Worm (Caenorhabditis elegans) whole organism, mixed stage, embryonic: Measurements from ENCODE around the gene F53C11.5.
A peak's percentile ranks its signal among the peaks of the same experiment; 100 is the strongest.

Source experiments
- M03D4.4 ChIP-seq: sonication (generic microtip); optimal IDR thresholded peaks from 2 replicates; lab custom pipeline; 2017; ENCODE audit warnings: mild to moderate bottlenecking, missing genetic modification characterization, missing compliant biosample characterization
- bed-3 ChIP-seq: fragments of 200-800 bp; sonication (Bioruptor generic); optimal IDR thresholded peaks from 3 replicates; lab custom pipeline; 2018; ENCODE audit warnings: mild to moderate bottlenecking, missing genetic modification characterization, moderate library complexity, missing compliant biosample characterization
- blmp-1 ChIP-seq: fragments of 150-350 bp; optimal IDR thresholded peaks from 2 replicates; lab custom pipeline; 2014; ENCODE audit warnings: missing biosample characterization, missing genetic modification characterization
- ceh-43 ChIP-seq: fragments of 200-800 bp; sonication (Bioruptor generic); optimal IDR thresholded peaks from 2 replicates; lab custom pipeline; 2018; ENCODE audit warnings: mild to moderate bottlenecking, missing genetic modification characterization, moderate library complexity, missing compliant biosample characterization
- ceh-83 ChIP-seq: fragments of 200-800 bp; sonication (Bioruptor generic); optimal IDR thresholded peaks from 2 replicates; lab custom pipeline; 2018; ENCODE audit warnings: mild to moderate bottlenecking, missing genetic modification characterization, missing compliant biosample characterization
- cnd-1 ChIP-seq: fragments of 200-800 bp; sonication (Bioruptor generic); optimal IDR thresholded peaks from 2 replicates; lab custom pipeline; 2018; ENCODE audit warnings: mild to moderate bottlenecking, missing genetic modification characterization, missing compliant biosample characterization
- drap-1 ChIP-seq: fragments of 200-800 bp; sonication (Bioruptor generic); optimal IDR thresholded peaks from 3 replicates; lab custom pipeline; 2018; ENCODE audit warnings: mild to moderate bottlenecking, missing genetic modification characterization, missing compliant biosample characterization
- elt-1 ChIP-seq: sonication (generic microtip); optimal IDR thresholded peaks from 2 replicates; lab custom pipeline; 2017; ENCODE audit warnings: missing genetic modification characterization, mild to moderate bottlenecking, missing compliant biosample characterization, antibody characterized with exemption, moderate library complexity, borderline replicate concordance; ENCODE audit not compliant: insufficient read depth
- ham-2 ChIP-seq: fragments of 200-800 bp; sonication (Bioruptor generic); optimal IDR thresholded peaks from 2 replicates; lab custom pipeline; 2018; ENCODE audit warnings: mild to moderate bottlenecking, missing genetic modification characterization, missing compliant biosample characterization
- hlh-1 ChIP-seq: fragments of 150-350 bp; optimal IDR thresholded peaks from 2 replicates; lab custom pipeline; 2014; ENCODE audit warnings: missing biosample characterization, missing genetic modification reagents, missing genetic modification characterization
- lin-13 ChIP-seq: fragments of 150-350 bp; optimal IDR thresholded peaks from 2 replicates; lab custom pipeline; 2014; ENCODE audit warnings: missing biosample characterization, missing genetic modification characterization
- lsy-2 ChIP-seq: fragments of 150-350 bp; optimal IDR thresholded peaks from 2 replicates; lab custom pipeline; 2014; ENCODE audit warnings: missing biosample characterization, missing genetic modification characterization
- mab-5 ChIP-seq: fragments of 150-350 bp; optimal IDR thresholded peaks from 2 replicates; lab custom pipeline; 2014; ENCODE audit warnings: missing biosample characterization, missing genetic modification characterization
- mep-1 ChIP-seq: fragments of 150-350 bp; optimal IDR thresholded peaks from 2 replicates; lab custom pipeline; 2017; ENCODE audit warnings: missing biosample characterization, missing genetic modification reagents, missing genetic modification characterization, inconsistent platforms
- mls-2 ChIP-seq: sonication (generic microtip); optimal IDR thresholded peaks from 2 replicates; lab custom pipeline; 2016; ENCODE audit warnings: mild to moderate bottlenecking, missing genetic modification characterization, moderate library complexity, missing compliant biosample characterization
- nhr-12 ChIP-seq: fragments of 150-350 bp; optimal IDR thresholded peaks from 2 replicates; lab custom pipeline; 2014; ENCODE audit warnings: missing biosample characterization, missing genetic modification characterization
- nhr-237 ChIP-seq: fragments of 150-350 bp; optimal IDR thresholded peaks from 2 replicates; lab custom pipeline; 2014; ENCODE audit warnings: missing biosample characterization, missing genetic modification characterization
- nhr-28 ChIP-seq: fragments of 150-350 bp; optimal IDR thresholded peaks from 2 replicates; lab custom pipeline; 2014; ENCODE audit warnings: missing biosample characterization, missing genetic modification characterization
- nhr-76 ChIP-seq: sonication (generic microtip); optimal IDR thresholded peaks from 2 replicates; lab custom pipeline; 2017; ENCODE audit warnings: missing biosample characterization, missing genetic modification characterization
- pha-4 ChIP-seq: fragments of 150-350 bp; optimal IDR thresholded peaks from 2 replicates; lab custom pipeline; 2018; ENCODE audit warnings: missing biosample characterization, missing genetic modification reagents, missing genetic modification characterization
- sem-2 ChIP-seq: fragments of 200-800 bp; sonication (Bioruptor generic); optimal IDR thresholded peaks from 2 replicates; lab custom pipeline; 2018; ENCODE audit warnings: mild to moderate bottlenecking, missing genetic modification characterization, missing compliant biosample characterization
- snpc-4 ChIP-seq: fragments of 150-350 bp; optimal IDR thresholded peaks from 2 replicates; lab custom pipeline; 2014; ENCODE audit warnings: missing biosample characterization, missing genetic modification characterization
- tbx-8 ChIP-seq: fragments of 200-800 bp; sonication (Bioruptor generic); optimal IDR thresholded peaks from 2 replicates; lab custom pipeline; 2018; ENCODE audit warnings: mild to moderate bottlenecking, missing genetic modification characterization, moderate library complexity, missing compliant biosample characterization
- unc-120 ChIP-seq: sonication (generic microtip); optimal IDR thresholded peaks from 2 replicates; lab custom pipeline; 2017; ENCODE audit warnings: missing genetic modification characterization, missing compliant biosample characterization; ENCODE audit not compliant: poor library complexity, severe bottlenecking
- unc-39 ChIP-seq: fragments of 150-350 bp; optimal IDR thresholded peaks from 2 replicates; lab custom pipeline; 2014; ENCODE audit warnings: missing biosample characterization, missing genetic modification characterization
- unc-62 ChIP-seq: fragments of 150-350 bp; optimal IDR thresholded peaks from 2 replicates; lab custom pipeline; 2014; ENCODE audit warnings: missing biosample characterization, missing genetic modification reagents, missing genetic modification characterization
- ztf-11 ChIP-seq: fragments of 150-350 bp; optimal IDR thresholded peaks from 2 replicates; lab custom pipeline; 2014; ENCODE audit warnings: missing biosample characterization, missing genetic modification characterization

F53C11.5 gene

DNA sequence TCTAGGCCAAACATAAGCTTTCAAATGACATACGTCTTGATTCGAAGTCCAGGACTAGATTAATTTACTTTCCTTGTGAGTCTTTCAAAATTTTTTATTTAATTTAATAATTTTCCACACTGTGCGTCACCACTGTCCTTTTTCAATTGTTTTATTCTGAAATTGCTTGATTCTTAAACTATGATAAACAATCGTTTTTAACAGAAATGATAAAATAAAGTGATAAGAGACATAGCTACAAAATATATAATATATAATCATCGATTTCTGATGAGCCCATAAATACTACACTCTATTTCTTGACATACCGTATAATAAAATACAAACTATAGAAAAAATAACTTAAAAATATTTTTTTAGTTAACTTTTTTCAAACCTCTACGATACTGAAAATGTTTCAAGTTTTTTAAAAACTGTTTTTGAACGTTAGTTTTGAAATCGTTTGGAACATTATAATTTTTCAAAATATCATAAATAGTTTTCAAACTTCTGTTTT lies 18.4 kb upstream of the F53C11.5 start, which contains the start of gene nas-24:
TSS of gene nas-24 (plus strand) at position 446 of the 496 bp plus-strand sequence.
- TF ChIP-seq mab-5 (tag; lab: Kevin White, UChicago) (no peak), pha-4 (tag; lab: Kevin White, UChicago) (no peak), sem-2 (GFP tag; lab: Kevin White, UChicago) (no peak), mep-1 (tag; lab: Kevin White, UChicago) (no peak), mls-2 (tag; lab: Kevin White, UChicago) (no peak), ztf-11 (tag; lab: Kevin White, UChicago) (no peak), blmp-1 (tag; lab: Kevin White, UChicago) (no peak), nhr-28 (no peak), lin-13 (no peak), M03D4.4 (tag; lab: Kevin White, UChicago) (no peak), snpc-4 (tag; lab: Kevin White, UChicago) (no peak), lsy-2 (tag; lab: Kevin White, UChicago) (no peak), tbx-8 (GFP tag; lab: Kevin White, UChicago) (no peak), ham-2 (no peak), cnd-1 (tag; lab: Kevin White, UChicago) (no peak), nhr-237 (tag; lab: Kevin White, UChicago) (no peak), unc-120 (tag; lab: Kevin White, UChicago) (no peak), unc-39 (no peak)

DNA sequence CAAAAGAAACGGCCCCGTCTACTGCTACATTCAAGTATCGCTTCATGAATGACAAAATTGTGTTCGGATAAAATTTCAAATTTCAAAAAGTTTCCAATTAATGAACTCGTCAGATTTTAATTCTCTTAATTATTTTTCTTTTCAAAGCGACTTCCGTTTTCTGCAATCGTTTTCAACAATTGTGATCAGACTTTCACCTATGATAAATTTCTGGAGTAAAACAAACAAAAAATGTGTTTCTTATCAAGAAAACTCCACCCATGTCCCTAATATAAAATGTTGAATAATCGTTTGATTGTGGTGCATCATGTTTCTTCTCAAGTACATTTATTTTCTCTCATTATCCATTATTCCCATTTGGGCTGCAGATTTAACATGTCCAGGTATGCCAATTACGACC lies 16.1 kb upstream of the F53C11.5 start, which contains the start of gene F20G2.5:
TSS of gene F20G2.5 (plus strand) at position 301 of the 400 bp plus-strand sequence.
- TF ChIP-seq elt-1 (tag; lab: Kevin White, UChicago) (no peak), unc-62 (GFP tag; lab: Kevin White, UChicago) (no peak), sem-2 (GFP tag; lab: Kevin White, UChicago) (no peak), pha-4 (tag; lab: Kevin White, UChicago) (no peak), drap-1 (GFP tag; lab: Kevin White, UChicago) (no peak), M03D4.4 (tag; lab: Kevin White, UChicago) (no peak), mls-2 (tag; lab: Kevin White, UChicago) (no peak), lin-13 (no peak)

DNA sequence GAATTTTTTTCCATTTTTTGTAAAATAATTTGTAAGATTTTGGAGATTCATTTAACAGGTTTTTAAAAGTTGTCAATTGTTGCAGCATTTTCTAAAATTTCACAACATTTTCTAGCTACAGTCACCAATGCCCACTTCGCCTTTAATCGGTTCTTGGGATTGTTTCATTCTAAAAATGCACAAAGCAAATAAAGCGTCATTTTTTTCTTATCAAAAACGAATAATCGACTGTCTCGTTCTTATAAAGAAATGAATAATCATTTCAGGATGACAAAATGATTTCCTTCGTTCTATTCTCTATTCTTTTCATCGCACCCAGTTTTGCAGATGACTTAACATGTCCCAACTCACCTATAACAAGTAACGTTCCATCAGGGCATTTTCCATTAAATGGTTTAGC lies 11.8 kb upstream of the F53C11.5 start, which contains the start of gene F53C11.1:
TSS of gene F53C11.1 (plus strand) at position 268 of the 400 bp plus-strand sequence.
- no peak for TF ChIP-seq bed-3 (GFP tag; lab: Kevin White, UChicago)
- TF ChIP-seq lin-13: no peak
- no peak for TF ChIP-seq M03D4.4 (tag; lab: Kevin White, UChicago)
- no peak for TF ChIP-seq ceh-83 (GFP tag; lab: Kevin White, UChicago)
- no peak for TF ChIP-seq nhr-28
- no peak for TF ChIP-seq ceh-43
- TF ChIP-seq cnd-1 (tag; lab: Kevin White, UChicago): no peak
- TF ChIP-seq, all 35 proteins: peak for 0

DNA sequence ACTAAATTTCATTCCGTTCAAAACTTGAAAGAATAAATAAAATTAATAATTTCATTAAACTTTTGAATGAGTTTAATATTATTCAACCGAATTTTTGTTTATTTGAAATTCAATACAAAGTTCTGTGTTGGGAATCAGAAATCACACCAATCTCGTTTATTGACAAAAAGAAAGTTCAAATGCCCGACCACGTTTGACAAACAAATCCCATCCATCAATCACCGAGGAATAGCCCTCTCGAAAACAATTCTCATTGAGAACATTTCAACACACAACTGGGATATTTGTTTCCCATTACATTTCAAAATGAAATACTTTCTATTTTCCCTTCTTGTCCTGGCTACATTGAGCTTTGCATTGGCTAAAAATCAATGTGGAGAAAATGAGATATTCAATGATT lies 9.5 kb upstream of the F53C11.5 start, which contains the start of gene F53C11.9:
TSS of gene F53C11.9 (plus strand) at position 159 of the 400 bp plus-strand sequence.
- no peak for TF ChIP-seq cnd-1 (tag; lab: Kevin White, UChicago)
- no peak for TF ChIP-seq mab-5 (tag; lab: Kevin White, UChicago)
- no peak for TF ChIP-seq hlh-1 (tag; lab: Kevin White, UChicago)
- no peak for TF ChIP-seq nhr-76 (tag; lab: Kevin White, UChicago)
- peak; percentile 34 for TF ChIP-seq unc-62 (GFP tag; lab: Kevin White, UChicago)
- no peak for TF ChIP-seq drap-1 (GFP tag; lab: Kevin White, UChicago)

DNA sequence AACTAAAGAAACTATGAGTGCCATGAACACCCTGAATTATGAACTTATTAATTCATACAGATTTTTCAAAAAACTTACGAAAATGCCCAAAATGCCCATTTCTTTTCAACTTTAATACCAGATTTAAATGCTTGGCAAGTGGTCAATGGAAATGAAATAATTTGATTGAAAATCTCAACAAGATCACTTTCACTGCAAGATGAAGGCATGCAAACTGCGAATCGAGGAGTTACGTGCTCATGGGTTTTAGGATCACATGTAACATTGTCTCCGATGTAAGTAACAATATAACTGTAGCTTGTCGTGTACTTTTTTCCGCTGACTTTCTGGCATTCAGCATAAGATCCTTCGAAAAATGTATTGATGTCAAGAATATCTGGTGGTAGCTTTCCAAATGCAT lies 6.4 kb upstream of the F53C11.5 start:
- TF ChIP-seq ceh-83 (GFP tag; lab: Kevin White, UChicago): no peak

DNA sequence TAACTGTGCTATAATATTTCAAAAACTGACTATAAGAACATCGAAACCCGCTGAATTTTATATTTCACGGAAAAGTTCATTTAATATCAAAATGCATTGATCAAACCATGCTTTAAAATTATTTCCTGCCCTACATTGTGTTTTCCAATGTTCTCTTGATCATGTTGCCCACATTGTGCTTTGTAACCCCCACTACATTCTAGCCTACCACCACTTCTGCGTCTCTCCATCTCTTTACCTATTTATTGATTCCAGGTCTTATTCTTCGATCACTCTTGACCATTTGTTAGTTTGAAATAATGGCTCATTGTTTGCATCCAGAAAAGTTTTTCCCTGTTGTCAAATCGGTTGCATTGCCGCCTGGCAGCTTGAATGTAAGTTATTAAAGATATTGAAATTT lies 5.2 kb upstream of the F53C11.5 start, which contains the start of gene decr-1.1:
TSS of gene decr-1.1 (plus strand) at position 210 of the 400 bp plus-strand sequence.
- TF ChIP-seq nhr-12 (tag; lab: Kevin White, UChicago) (peak; percentile 19), tbx-8 (GFP tag; lab: Kevin White, UChicago) (no peak)
- TF ChIP-seq, all 35 proteins: peak for 1
